Worm (Caenorhabditis elegans) whole organism, L4/young adult: Measurements from ENCODE around the gene B0507.5.

Source experiments
- dao-5 ChIP-seq: sonication (generic microtip); optimal IDR thresholded peaks from 2 replicates; lab custom pipeline; 2016; ENCODE audit warnings: missing genotype, missing genetic modification characterization, moderate library complexity, missing compliant biosample characterization
- him-1 ChIP-seq: sonication (generic microtip); optimal IDR thresholded peaks from 2 replicates; lab custom pipeline; 2016; ENCODE audit warnings: missing genotype, missing genetic modification reagents, missing genetic modification characterization, missing compliant biosample characterization

- TF ChIP-seq dao-5 (tag; lab: Kevin White, UChicago) (no peak), him-1 (tag; lab: Kevin White, UChicago) (no peak)
Measured at ce11 chrV:8784485-8784884, 31.0 kb downstream of the B0507.5 start.
